Fruit fly (Drosophila melanogaster): ENCODE results near the gene CG32295.

CG32295 gene

dm6 chr3L:2571975-2572374, 45.2 kb upstream of the CG32295 start:
- TF ChIP-seq HLH106 (tag; optimal IDR thresholded peaks at IDR 0.05) (no peak), h (GFP tag; optimal IDR thresholded peaks at IDR 0.05) (peak; percentile 16), fru (GFP tag; optimal IDR thresholded peaks at IDR 0.05) (peak; percentile 36), foxo (GFP tag; optimal IDR thresholded peaks at IDR 0.05) (peak in 1 of 2 experiments; percentile 34), ey (GFP tag; optimal IDR thresholded peaks at IDR 0.05) (no peak)

DNA sequence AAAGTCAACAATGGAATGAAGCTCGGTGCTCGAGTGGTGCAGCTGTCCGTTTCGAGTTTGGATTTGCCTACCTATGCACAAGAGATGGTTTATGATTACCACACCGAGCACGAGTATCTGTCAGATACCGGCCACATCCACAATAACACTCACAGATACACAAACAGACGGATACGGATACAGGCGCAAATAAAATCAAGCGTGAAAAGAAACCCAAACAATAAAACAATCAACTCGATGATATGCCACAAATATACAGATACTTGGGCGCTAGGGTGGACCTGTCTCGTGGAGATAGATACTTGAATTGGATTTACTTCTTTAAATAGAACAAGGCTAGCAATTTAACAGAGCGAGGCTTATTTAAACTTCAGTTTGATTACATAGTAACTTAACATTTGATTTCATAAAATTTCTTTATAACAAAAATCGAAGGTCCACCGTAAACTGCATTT, 43.5 kb upstream of the CG32295 start:
- TF ChIP-seq Hr78 (GFP tag; optimal IDR thresholded peaks at IDR 0.05) (no peak), Rel (GFP tag; optimal IDR thresholded peaks at IDR 0.05) (no peak), Rel (tag; optimal IDR thresholded peaks at IDR 0.05) (no peak), Dif (GFP tag; optimal IDR thresholded peaks at IDR 0.05; ENCODE audit: partially characterized antibody) (no peak), GATAd (GFP tag; optimal IDR thresholded peaks at IDR 0.05) (no peak), OdsH (GFP tag; optimal IDR thresholded peaks at IDR 0.05) (peak; percentile 71), foxo (GFP tag; optimal IDR thresholded peaks at IDR 0.05) (peak; percentile 27 to 78), brk (GFP tag; optimal IDR thresholded peaks at IDR 0.05) (peak; percentile 16), fru (GFP tag; optimal IDR thresholded peaks at IDR 0.05) (peak; percentile 80), tai (GFP tag; optimal IDR thresholded peaks at IDR 0.05) (no peak), ey (GFP tag; optimal IDR thresholded peaks at IDR 0.05) (peak; percentile 78), dl (GFP tag; optimal IDR thresholded peaks at IDR 0.05; ENCODE audit: insufficient read depth in 1 of 2, partially characterized antibody in 2 of 2) (no peak), jim (GFP tag; optimal IDR thresholded peaks at IDR 0.05) (no peak), Myc (optimal IDR thresholded peaks at IDR 0.05) (no peak), Hnf4 (GFP tag; optimal IDR thresholded peaks at IDR 0.05) (peak; percentile 67), Sp1 (GFP tag; optimal IDR thresholded peaks at IDR 0.05) (peak; percentile 50), psq (GFP tag; optimal IDR thresholded peaks at IDR 0.05) (peak; percentile 66), dmrt93B (GFP tag; optimal IDR thresholded peaks at IDR 0.05) (no peak), lola (GFP tag; optimal IDR thresholded peaks at IDR 0.05) (no peak), dsf (GFP tag; optimal IDR thresholded peaks at IDR 0.05; ENCODE audit: borderline replicate concordance) (no peak), Jra (GFP tag; optimal IDR thresholded peaks at IDR 0.05) (no peak), woc (GFP tag; optimal IDR thresholded peaks at IDR 0.05) (peak; percentile 42), h (GFP tag; optimal IDR thresholded peaks at IDR 0.05) (peak; percentile 77), usp (GFP tag; optimal IDR thresholded peaks at IDR 0.05) (no peak), Abd-B (GFP tag; optimal IDR thresholded peaks at IDR 0.05) (no peak), rgr (GFP tag; optimal IDR thresholded peaks at IDR 0.05) (peak; percentile 78), sv (GFP tag; optimal IDR thresholded peaks at IDR 0.05) (no peak), Mio (GFP tag; optimal IDR thresholded peaks at IDR 0.05) (no peak), Vsx2 (GFP tag; optimal IDR thresholded peaks at IDR 0.05; ENCODE audit: partially characterized antibody) (no peak), Dfd (GFP tag; optimal IDR thresholded peaks at IDR 0.05) (no peak), br (GFP tag; optimal IDR thresholded peaks at IDR 0.05) (peak; percentile 74), CG32264 (GFP tag; optimal IDR thresholded peaks at IDR 0.05) (peak; percentile 12), CG9705 (GFP tag; optimal IDR thresholded peaks at IDR 0.05) (no peak), HLH106 (tag; optimal IDR thresholded peaks at IDR 0.05) (peak; percentile 32), Hr83 (GFP tag; optimal IDR thresholded peaks at IDR 0.05; ENCODE audit: poor library complexity, severe bottlenecking) (no peak), N (GFP tag; optimal IDR thresholded peaks at IDR 0.05) (no peak), pan (optimal IDR thresholded peaks at IDR 0.05) (no peak), CrebA (GFP tag; optimal IDR thresholded peaks at IDR 0.05; ENCODE audit: borderline replicate concordance) (no peak), sage (GFP tag; optimal IDR thresholded peaks at IDR 0.05) (peak; percentile 41)

dm6 chr3L:2568274-2568673, 41.5 kb upstream of the CG32295 start:
- TF ChIP-seq Mio (GFP tag; optimal IDR thresholded peaks at IDR 0.05) = no peak
- TF ChIP-seq dmrt93B (GFP tag; optimal IDR thresholded peaks at IDR 0.05) = no peak
- TF ChIP-seq Myc (optimal IDR thresholded peaks at IDR 0.05) = no peak
- TF ChIP-seq h (GFP tag; optimal IDR thresholded peaks at IDR 0.05) = no peak
- TF ChIP-seq OdsH (GFP tag; optimal IDR thresholded peaks at IDR 0.05) = no peak
- TF ChIP-seq dsf (GFP tag; optimal IDR thresholded peaks at IDR 0.05; ENCODE audit: borderline replicate concordance) = no peak
- no peak for TF ChIP-seq CrebA (GFP tag; optimal IDR thresholded peaks at IDR 0.05; ENCODE audit: borderline replicate concordance)

Data from whole organism, wandering third instar larva.